Fruit fly (Drosophila melanogaster) whole organism, embryonic: Measurements from ENCODE around the gene CG42399.

Source experiments
- Abd-B ChIP-seq: fragments of 200-800 bp; sonication (Bioruptor generic); optimal IDR thresholded peaks from 2 replicates; lab custom pipeline; 2018; ENCODE audit warnings: missing biosample characterization, mild to moderate bottlenecking, missing genetic modification characterization, moderate library complexity
- CG10267 ChIP-seq: fragments of 200-800 bp; sonication (Bioruptor generic); optimal IDR thresholded peaks from 2 replicates; lab custom pipeline; 2018; ENCODE audit warnings: missing biosample characterization, mild to moderate bottlenecking, missing genetic modification characterization, moderate library complexity
- CG10565 ChIP-seq: fragments of 200-800 bp; sonication (Bioruptor generic); optimal IDR thresholded peaks from 3 replicates; lab custom pipeline; 2016; ENCODE audit warnings: missing biosample characterization, mild to moderate bottlenecking, missing genetic modification characterization
- CG12104 ChIP-seq: fragments of 200-800 bp; sonication (Bioruptor generic); optimal IDR thresholded peaks from 3 replicates; lab custom pipeline; 2016; ENCODE audit warnings: missing biosample characterization, missing genetic modification characterization
- CG12236 ChIP-seq: fragments of 200-800 bp; sonication (Bioruptor generic); optimal IDR thresholded peaks from 2 replicates; lab custom pipeline; 2016; ENCODE audit warnings: missing biosample characterization, missing genetic modification characterization
- CG1233 ChIP-seq: fragments of 200-800 bp; sonication (Bioruptor generic); optimal IDR thresholded peaks from 4 replicates; lab custom pipeline; 2018; ENCODE audit warnings: missing biosample characterization, mild to moderate bottlenecking, missing genetic modification characterization
- CG13624 ChIP-seq: fragments of 200-800 bp; sonication (Bioruptor generic); optimal IDR thresholded peaks from 2 replicates; lab custom pipeline; 2016; ENCODE audit warnings: missing biosample characterization, missing genetic modification characterization
- CG13894 ChIP-seq: fragments of 200-800 bp; sonication (Bioruptor generic); optimal IDR thresholded peaks from 3 replicates; lab custom pipeline; 2018; ENCODE audit warnings: missing biosample characterization, mild to moderate bottlenecking, missing genetic modification characterization, moderate library complexity
- CG14710 ChIP-seq: fragments of 200-800 bp; sonication (Bioruptor generic); optimal IDR thresholded peaks from 3 replicates; lab custom pipeline; 2019; ENCODE audit warnings: missing biosample characterization, mild to moderate bottlenecking, missing genetic modification characterization, moderate library complexity
- CG16813 ChIP-seq: fragments of 200-800 bp; sonication (Bioruptor generic); IDR thresholded peaks from 3 replicates; pipeline ENCODE4 v1.3.6; 2022; ENCODE audit warnings: missing biosample characterization, missing genetic modification characterization; ENCODE audit not compliant: partially characterized antibody
- CG17829 ChIP-seq: fragments of 200-800 bp; optimal IDR thresholded peaks from 2 replicates; lab custom pipeline; 2019; ENCODE audit warnings: missing biosample characterization, mild to moderate bottlenecking, missing genetic modification characterization, moderate library complexity
- CG30020 ChIP-seq: fragments of 200-800 bp; optimal IDR thresholded peaks from 2 replicates; lab custom pipeline; 2019; ENCODE audit warnings: missing biosample characterization, mild to moderate bottlenecking, missing genetic modification characterization, moderate library complexity
- CG30403 ChIP-seq: fragments of 200-800 bp; sonication (Bioruptor generic); optimal IDR thresholded peaks from 3 replicates; lab custom pipeline; 2016; ENCODE audit warnings: missing biosample characterization, missing genetic modification characterization
- CG31441 ChIP-seq: fragments of 200-800 bp; sonication (Bioruptor generic); IDR thresholded peaks from 2 replicates; pipeline ENCODE4 v1.3.6; 2022; ENCODE audit warnings: missing biosample characterization, missing genetic modification characterization
- CG32772 ChIP-seq: fragments of 200-800 bp; sonication (Bioruptor generic); IDR thresholded peaks from 2 replicates; pipeline ENCODE4 v1.3.6; 2022; ENCODE audit warnings: missing biosample characterization, missing genetic modification characterization
- CG4424 ChIP-seq: fragments of 200-800 bp; sonication (Bioruptor generic); optimal IDR thresholded peaks from 3 replicates; lab custom pipeline; 2016; ENCODE audit warnings: missing biosample characterization, missing genetic modification characterization
- CG4730 ChIP-seq: fragments of 200-800 bp; sonication (Bioruptor generic); IDR thresholded peaks from 2 replicates; pipeline ENCODE4 v1.3.6; 2022; ENCODE audit warnings: missing biosample characterization, missing genetic modification characterization
- CG8281 ChIP-seq: fragments of 200-800 bp; sonication (Bioruptor generic); optimal IDR thresholded peaks from 2 replicates; lab custom pipeline; 2018; ENCODE audit warnings: missing biosample characterization, mild to moderate bottlenecking, missing genetic modification characterization, moderate library complexity
- Dip2 ChIP-seq: fragments of 200-800 bp; sonication (Bioruptor generic); IDR thresholded peaks from 2 replicates; pipeline ENCODE4 v1.3.6; 2022; ENCODE audit warnings: missing biosample characterization, missing genetic modification characterization
- Dp ChIP-seq: fragments of 200-800 bp; sonication (Bioruptor generic); optimal IDR thresholded peaks from 2 replicates; lab custom pipeline; 2018; ENCODE audit warnings: missing biosample characterization, mild to moderate bottlenecking, missing genetic modification characterization, moderate library complexity
- Ets65A ChIP-seq: fragments of 200-800 bp; sonication (Bioruptor generic); peaks from one replicate; lab custom pipeline; 2016; ENCODE audit warnings: missing biosample characterization, missing genetic modification characterization
- Hmr ChIP-seq: fragments of 200-800 bp; sonication (Bioruptor generic); optimal IDR thresholded peaks from 3 replicates; lab custom pipeline; 2017; ENCODE audit warnings: mild to moderate bottlenecking, missing biosample characterization, missing genetic modification reagents, missing genetic modification characterization
- Kr ChIP-seq: fragments of 200-800 bp; sonication (Bioruptor generic); optimal IDR thresholded peaks from 2 replicates; lab custom pipeline; 2017; ENCODE audit warnings: missing biosample characterization, mild to moderate bottlenecking, missing genetic modification characterization
- Lim3 ChIP-seq: fragments of 200-800 bp; sonication (Bioruptor generic); IDR thresholded peaks from 2 replicates; pipeline ENCODE4 v1.3.6; 2022; ENCODE audit warnings: missing biosample characterization, missing genetic modification characterization
- Ravus ChIP-seq: fragments of 200-800 bp; sonication (Bioruptor generic); IDR thresholded peaks from 2 replicates; pipeline ENCODE4 v1.3.6; 2022; ENCODE audit warnings: missing biosample characterization, missing genetic modification characterization
- Spps ChIP-seq: fragments of 200-800 bp; sonication (Bioruptor generic); optimal IDR thresholded peaks from 2 replicates; lab custom pipeline; 2018; ENCODE audit warnings: missing biosample characterization, mild to moderate bottlenecking, missing genetic modification characterization
- Stat92E ChIP-seq, 3 experiments: fragments of >200 bp in 2 of 3; fragments of 200-800 bp in 1 of 3; sonication (Bioruptor generic) in 1 of 3; optimal IDR thresholded peaks; 2 replicates each; lab custom pipeline; 2017 to 2019; ENCODE audit warnings: missing biosample characterization in 3 of 3, missing genetic modification characterization in 3 of 3, mild to moderate bottlenecking in 1 of 3, moderate library complexity in 1 of 3
- Usf ChIP-seq: fragments of 200-800 bp; sonication (Bioruptor generic); optimal IDR thresholded peaks from 2 replicates; lab custom pipeline; 2017; ENCODE audit warnings: missing genotype, missing biosample characterization, missing genetic modification characterization
- Vsx1 ChIP-seq: fragments of 200-800 bp; sonication (Bioruptor generic); optimal IDR thresholded peaks from 2 replicates; lab custom pipeline; 2017; ENCODE audit warnings: missing biosample characterization, mild to moderate bottlenecking, missing genetic modification characterization, missing genetic modification reagents
- br ChIP-seq: fragments of >200 bp; optimal IDR thresholded peaks from 2 replicates; lab custom pipeline; 2017
- corto ChIP-seq: fragments of 200-800 bp; sonication (Bioruptor generic); optimal IDR thresholded peaks from 2 replicates; lab custom pipeline; 2016; ENCODE audit warnings: missing biosample characterization, mild to moderate bottlenecking, missing genetic modification characterization, moderate library complexity
- crol ChIP-seq: fragments of 200-800 bp; sonication (Bioruptor generic); IDR thresholded peaks from 2 replicates; pipeline ENCODE4 v1.3.6; 2022; ENCODE audit warnings: missing biosample characterization, missing genetic modification characterization
- crp ChIP-seq, 2 experiments: fragments of 200-800 bp; sonication (Bioruptor generic); optimal IDR thresholded peaks; 2 replicates in 1 of 2; 3 replicates in 1 of 2; lab custom pipeline; 2017; ENCODE audit warnings: missing biosample characterization in 2 of 2, missing genetic modification characterization in 2 of 2, mild to moderate bottlenecking in 1 of 2, moderate library complexity in 1 of 2
- dati ChIP-seq: fragments of 200-800 bp; sonication (Bioruptor generic); IDR thresholded peaks from 2 replicates; pipeline ENCODE4 v1.3.6; 2022; ENCODE audit warnings: missing biosample characterization, missing genetic modification characterization
- fd96Cb ChIP-seq: fragments of 200-800 bp; sonication (Bioruptor generic); optimal IDR thresholded peaks from 2 replicates; lab custom pipeline; 2018; ENCODE audit warnings: missing biosample characterization, mild to moderate bottlenecking, missing genetic modification characterization, moderate library complexity
- gsb-n ChIP-seq: fragments of 200-800 bp; sonication (Bioruptor generic); optimal IDR thresholded peaks from 3 replicates; lab custom pipeline; 2018; ENCODE audit warnings: missing biosample characterization, mild to moderate bottlenecking, missing genetic modification characterization
- inv ChIP-seq: fragments of 200-800 bp; sonication (Bioruptor generic); IDR thresholded peaks from 2 replicates; pipeline ENCODE4 v1.3.6; 2022; ENCODE audit warnings: missing biosample characterization, missing genetic modification characterization; ENCODE audit not compliant: partially characterized antibody
- jumu ChIP-seq: fragments of 200-800 bp; sonication (Bioruptor generic); optimal IDR thresholded peaks from 3 replicates; lab custom pipeline; 2016; ENCODE audit warnings: missing biosample characterization, missing genetic modification characterization
- nerfin-2 ChIP-seq: fragments of 200-800 bp; sonication (Bioruptor generic); IDR thresholded peaks from 2 replicates; pipeline ENCODE4 v1.3.6; 2022; ENCODE audit warnings: missing biosample characterization, missing genetic modification characterization; ENCODE audit not compliant: partially characterized antibody
- otp ChIP-seq: fragments of 200-800 bp; sonication (Bioruptor generic); IDR thresholded peaks from 3 replicates; pipeline ENCODE4, ENCODE4 v1.3.6; 2022; ENCODE audit warnings: missing biosample characterization, missing genetic modification characterization
- pita ChIP-seq: fragments of 200-800 bp; sonication (Bioruptor generic); optimal IDR thresholded peaks from 2 replicates; lab custom pipeline; 2017; ENCODE audit warnings: missing biosample characterization, mild to moderate bottlenecking, missing genetic modification characterization
- pnt ChIP-seq: fragments of 200-800 bp; sonication (Bioruptor generic); optimal IDR thresholded peaks from 3 replicates; lab custom pipeline; 2016; ENCODE audit warnings: missing biosample characterization, missing genetic modification characterization
- repo ChIP-seq: fragments of 200-800 bp; sonication (Bioruptor generic); optimal IDR thresholded peaks from 2 replicates; lab custom pipeline; 2016; ENCODE audit warnings: missing biosample characterization, missing genetic modification characterization
- sc ChIP-seq, 3 experiments: fragments of >200 bp in 2 of 3; fragments of 200-800 bp in 1 of 3; sonication (Bioruptor generic) in 1 of 3; optimal IDR thresholded peaks; 2 replicates in 2 of 3; 3 replicates in 1 of 3; lab custom pipeline; 2017; ENCODE audit warnings: mild to moderate bottlenecking in 1 of 3, missing biosample characterization in 1 of 3, missing genetic modification characterization in 1 of 3, missing genetic modification reagents in 1 of 3
- sd ChIP-seq: fragments of 200-800 bp; sonication (Bioruptor generic); optimal IDR thresholded peaks from 3 replicates; lab custom pipeline; 2018; ENCODE audit warnings: missing biosample characterization, mild to moderate bottlenecking, missing genetic modification characterization, moderate library complexity
- tna ChIP-seq: fragments of 200-800 bp; sonication (Bioruptor generic); IDR thresholded peaks from 2 replicates; pipeline ENCODE4 v1.3.6; 2022; ENCODE audit warnings: missing biosample characterization, missing genetic modification characterization; ENCODE audit not compliant: partially characterized antibody
- unc-4 ChIP-seq: fragments of 200-800 bp; sonication (Bioruptor generic); IDR thresholded peaks from 2 replicates; pipeline ENCODE4 v1.3.6; 2022; ENCODE audit warnings: missing biosample characterization, missing genetic modification characterization; ENCODE audit not compliant: partially characterized antibody
- wdn ChIP-seq: fragments of 200-800 bp; sonication (Bioruptor generic); IDR thresholded peaks from 2 replicates; pipeline ENCODE4 v1.3.6; 2022; ENCODE audit warnings: missing biosample characterization, missing genetic modification characterization
- zfh2 ChIP-seq: fragments of 200-800 bp; sonication (Bioruptor generic); optimal IDR thresholded peaks from 2 replicates; lab custom pipeline; 2016; ENCODE audit warnings: missing biosample characterization, missing genetic modification characterization

CG42399 gene

DNA sequence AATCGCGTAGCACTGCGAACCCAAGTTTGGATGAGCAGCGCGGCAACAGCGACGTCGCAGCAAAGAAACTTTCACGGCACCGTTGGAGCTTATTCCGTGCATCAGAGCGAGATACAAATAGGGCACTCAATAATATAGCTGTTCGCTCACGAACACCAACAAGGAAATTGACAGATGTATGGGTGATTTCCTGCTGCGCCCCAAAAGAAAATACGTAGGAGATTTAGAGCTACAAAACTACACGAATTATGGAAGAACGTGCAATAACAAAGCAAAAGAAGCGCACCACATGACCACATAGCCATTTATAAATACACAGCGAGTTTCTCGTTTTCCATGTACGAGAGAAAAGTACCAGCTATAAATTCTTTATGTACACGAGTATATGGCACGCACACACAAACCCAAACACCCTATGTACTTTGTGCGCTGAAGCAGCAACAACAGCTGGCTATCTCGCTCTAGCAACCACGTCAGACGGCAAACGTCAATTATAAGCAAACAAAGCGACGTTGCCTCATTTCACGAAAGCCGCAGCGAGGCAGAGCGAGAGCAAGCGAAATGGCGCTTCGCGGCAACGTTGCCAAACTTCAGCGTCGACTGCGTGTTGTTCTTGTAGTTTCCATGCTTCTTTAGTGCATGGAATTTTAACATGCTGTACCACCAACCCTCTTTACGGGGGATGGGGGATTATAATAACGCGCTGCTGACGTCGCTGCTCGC lies 8.5 kb upstream of the CG42399 start (continued):
- TF ChIP-seq crp (GFP tag; optimal IDR thresholded peaks at IDR 0.05; lab: Kevin White, UChicago) (no peak), CG17829 (tag; lab: Kevin White, UChicago) (no peak), Kr (GFP tag; lab: Kevin White, UChicago) (no peak), Abd-B (no peak), CG13624 (GFP tag; lab: Kevin White, UChicago) (peak; percentile 77), wdn (no peak), inv (GFP tag; lab: Robert Waterston, UW) (no peak), CG32772 (GFP tag; lab: Robert Waterston, UW) (no peak), Dp (no peak), nerfin-2 (GFP tag; lab: Robert Waterston, UW) (no peak), fd96Cb (tag; lab: Kevin White, UChicago) (no peak), CG12236 (no peak), jumu (GFP tag; lab: Kevin White, UChicago) (no peak), pita (GFP tag; lab: Kevin White, UChicago) (no peak), otp (GFP tag; lab: Robert Waterston, UW) (no peak), CG30020 (tag; lab: Kevin White, UChicago) (no peak), Stat92E (GFP tag; optimal IDR thresholded peaks at IDR 0.05; lab: Kevin White, UChicago) (peak in 2 of 3 experiments; percentile 71 to 72), Dip2 (GFP tag; lab: Robert Waterston, UW) (no peak), sd (tag; lab: Kevin White, UChicago) (peak; percentile 98), tna (GFP tag; lab: Robert Waterston, UW) (no peak), pnt (GFP tag; lab: Kevin White, UChicago) (no peak), CG16813 (GFP tag; lab: Robert Waterston, UW) (no peak), CG4730 (no peak), CG4424 (GFP tag; lab: Kevin White, UChicago) (peak; percentile 38), Ets65A (GFP tag; lab: Kevin White, UChicago) (no peak), CG10267 (peak; percentile 22), unc-4 (GFP tag; lab: Robert Waterston, UW) (no peak), crol (GFP tag; lab: Robert Waterston, UW) (no peak), CG13894 (peak; percentile 63), repo (GFP tag; lab: Kevin White, UChicago) (no peak), gsb-n (tag; lab: Kevin White, UChicago) (no peak), Ravus (GFP tag; lab: Robert Waterston, UW) (no peak), Hmr (GFP tag; lab: Kevin White, UChicago) (peak; percentile 50), Vsx1 (GFP tag; lab: Kevin White, UChicago) (no peak), zfh2 (GFP tag; lab: Kevin White, UChicago) (no peak), CG30403 (GFP tag; lab: Kevin White, UChicago) (no peak), CG12104 (GFP tag; lab: Kevin White, UChicago) (peak; percentile 44), CG1233 (GFP tag; lab: Kevin White, UChicago) (peak; percentile 16), CG8281 (tag; lab: Kevin White, UChicago) (no peak), sc (optimal IDR thresholded peaks at IDR 0.05; lab: Kevin White, UChicago) (no peak), sc (GFP tag; optimal IDR thresholded peaks at IDR 0.05; lab: Kevin White, UChicago) (no peak), CG14710 (tag; lab: Kevin White, UChicago) (no peak), br (no peak), CG31441 (GFP tag; lab: Robert Waterston, UW) (no peak), corto (GFP tag; lab: Kevin White, UChicago) (peak; percentile 74), dati (no peak), CG10565 (GFP tag; lab: Kevin White, UChicago) (no peak), Spps (no peak), Usf (GFP tag; lab: Kevin White, UChicago) (no peak), Lim3 (GFP tag; lab: Robert Waterston, UW) (no peak)
